Worm (Caenorhabditis elegans) whole organism, early embryonic: ENCODE results near the gene hcp-3.

Source experiments
- B0310.2 ChIP-seq: sonication (generic microtip); optimal IDR thresholded peaks from 2 replicates; lab custom pipeline; 2016; ENCODE audit warnings: mild to moderate bottlenecking, missing genetic modification characterization, missing compliant biosample characterization
- F13C5.2 ChIP-seq: sonication (generic microtip); optimal IDR thresholded peaks from 2 replicates; lab custom pipeline; 2017; ENCODE audit warnings: mild to moderate bottlenecking, missing genetic modification characterization, inconsistent platforms, missing compliant biosample characterization
- aly-1 ChIP-seq: sonication (generic microtip); optimal IDR thresholded peaks from 2 replicates; lab custom pipeline; 2016; ENCODE audit warnings: missing genetic modification characterization, missing compliant biosample characterization
- ama-1 ChIP-seq: fragments of 150-350 bp; optimal IDR thresholded peaks from 2 replicates; lab custom pipeline; 2014
- ceh-13 ChIP-seq: fragments of 200-800 bp; sonication (Bioruptor generic); optimal IDR thresholded peaks from 2 replicates; lab custom pipeline; 2018; ENCODE audit warnings: mild to moderate bottlenecking, missing genetic modification characterization, missing compliant biosample characterization
- ceh-36 ChIP-seq: sonication (generic microtip); optimal IDR thresholded peaks from 2 replicates; lab custom pipeline; 2016; ENCODE audit warnings: missing genetic modification characterization, inconsistent platforms, missing compliant biosample characterization
- ets-7 ChIP-seq: sonication (generic microtip); optimal IDR thresholded peaks from 2 replicates; lab custom pipeline; 2016; ENCODE audit warnings: missing genotype, missing genetic modification characterization, missing compliant biosample characterization
- flt-1 ChIP-seq: fragments of 200-800 bp; sonication (Bioruptor generic); IDR thresholded peaks from 2 replicates; pipeline ENCODE4 v1.3.6; 2022; ENCODE audit warnings: missing genetic modification characterization, missing compliant biosample characterization
- hmbx-1 ChIP-seq: sonication (generic microtip); optimal IDR thresholded peaks from 2 replicates; lab custom pipeline; 2016; ENCODE audit warnings: mild to moderate bottlenecking, missing genetic modification characterization, missing compliant biosample characterization
- hmg-4 ChIP-seq: fragments of 200-800 bp; sonication (Bioruptor generic); optimal IDR thresholded peaks from 2 replicates; lab custom pipeline; 2018; ENCODE audit warnings: mild to moderate bottlenecking, missing genetic modification characterization, missing compliant biosample characterization
- hnd-1 ChIP-seq: sonication (generic microtip); optimal IDR thresholded peaks from 2 replicates; lab custom pipeline; 2016; ENCODE audit warnings: missing genetic modification characterization, missing compliant biosample characterization
- pes-1 ChIP-seq: fragments of 200-800 bp; sonication (Bioruptor generic); IDR thresholded peaks from 2 replicates; pipeline ENCODE4 v1.3.6; 2022; ENCODE audit warnings: missing genetic modification reagents, missing genetic modification characterization, missing compliant biosample characterization
- scrt-1 ChIP-seq: fragments of 200-800 bp; sonication (Bioruptor generic); IDR thresholded peaks from 2 replicates; pipeline ENCODE4 v1.3.6; 2022; ENCODE audit warnings: missing genetic modification characterization, missing compliant biosample characterization
- sea-1 ChIP-seq: fragments of 200-800 bp; sonication (Bioruptor generic); conservative IDR thresholded peaks from 2 replicates; pipeline ENCODE4 v1.3.6; 2022; ENCODE audit warnings: missing genetic modification characterization, missing compliant biosample characterization
- tbx-11 ChIP-seq: fragments of 200-800 bp; sonication (Bioruptor generic); IDR thresholded peaks from 2 replicates; pipeline ENCODE4 v1.3.6; 2022; ENCODE audit warnings: missing genetic modification characterization, missing compliant biosample characterization
- tbx-37 ChIP-seq: fragments of 200-800 bp; sonication (Bioruptor generic); conservative IDR thresholded peaks from 2 replicates; pipeline ENCODE4 v1.3.6; 2022; ENCODE audit warnings: missing genetic modification reagents, missing genetic modification characterization, missing compliant biosample characterization
- tra-4 ChIP-seq: sonication (generic microtip); optimal IDR thresholded peaks from 2 replicates; lab custom pipeline; 2017; ENCODE audit warnings: missing genetic modification characterization, missing compliant biosample characterization

hcp-3 gene

ce11 chrIII:9612097-9612496, 4.2 kb downstream of the hcp-3 start, which contains the start of gene bbs-4:
bbs-4 (minus strand) TSS chrIII:9612197.
- TF ChIP-seq ceh-36 (tag; lab: Kevin White, UChicago), result no peak
- TF ChIP-seq hmg-4 (GFP tag; lab: Kevin White, UChicago), result no peak
- no peak for TF ChIP-seq hmbx-1 (tag; lab: Kevin White, UChicago)
- no peak for TF ChIP-seq tbx-11 (GFP tag; lab: Robert Waterston, UW)
- TF ChIP-seq B0310.2, result no peak
- no peak for TF ChIP-seq F13C5.2 (tag; lab: Kevin White, UChicago)
- no peak for TF ChIP-seq pes-1 (GFP tag; lab: Robert Waterston, UW)
- no peak for TF ChIP-seq flt-1

ce11 chrIII:9608650-9609049, 7.6 kb downstream of the hcp-3 start, which contains the start of gene clec-161:
clec-161 (minus strand) TSS chrIII:9608750.
- TF ChIP-seq ceh-13 (GFP tag; lab: Kevin White, UChicago) (no peak), scrt-1 (GFP tag; lab: Robert Waterston, UW) (no peak), ceh-36 (tag; lab: Kevin White, UChicago) (no peak), tbx-37 (GFP tag; lab: Robert Waterston, UW) (no peak), ets-7 (tag; lab: Kevin White, UChicago) (no peak), hnd-1 (tag; lab: Kevin White, UChicago) (no peak), B0310.2 (no peak), hmg-4 (GFP tag; lab: Kevin White, UChicago) (no peak), hmbx-1 (tag; lab: Kevin White, UChicago) (no peak), F13C5.2 (tag; lab: Kevin White, UChicago) (no peak), pes-1 (GFP tag; lab: Robert Waterston, UW) (no peak), tra-4 (tag; lab: Kevin White, UChicago) (no peak), flt-1 (no peak), aly-1 (tag; lab: Kevin White, UChicago) (no peak)

ce11 chrIII:9600645-9601044, 15.6 kb downstream of the hcp-3 start, which contains the start of gene F58A4.2:
F58A4.2 (minus strand) TSS chrIII:9600745.
- TF ChIP-seq hmbx-1 (tag; lab: Kevin White, UChicago) (no peak), B0310.2 (no peak)

ce11 chrIII:9598168-9598567, 18.1 kb downstream of the hcp-3 start, which contains the start of gene F58A4.1:
F58A4.1 (plus strand) TSS chrIII:9598468.
- TF ChIP-seq hmbx-1 (tag; lab: Kevin White, UChicago) (no peak), ets-7 (tag; lab: Kevin White, UChicago) (no peak)

- TF ChIP-seq ceh-36 (tag; lab: Kevin White, UChicago) (no peak), tbx-37 (GFP tag; lab: Robert Waterston, UW) (no peak), pes-1 (GFP tag; lab: Robert Waterston, UW) (no peak), ama-1 (no peak), ets-7 (tag; lab: Kevin White, UChicago) (no peak), aly-1 (tag; lab: Kevin White, UChicago) (no peak), F13C5.2 (tag; lab: Kevin White, UChicago) (no peak), B0310.2 (no peak), hmg-4 (GFP tag; lab: Kevin White, UChicago) (no peak), tbx-11 (GFP tag; lab: Robert Waterston, UW) (no peak), hmbx-1 (tag; lab: Kevin White, UChicago) (no peak), ceh-13 (GFP tag; lab: Kevin White, UChicago) (no peak), hnd-1 (tag; lab: Kevin White, UChicago) (no peak), sea-1 (GFP tag; lab: Robert Waterston, UW) (no peak), scrt-1 (GFP tag; lab: Robert Waterston, UW) (no peak), flt-1 (no peak), tra-4 (tag; lab: Kevin White, UChicago) (no peak)
Measured at ce11 chrIII:9597044-9597443, 19.2 kb downstream of the hcp-3 start, which contains the start of gene C48B4.12. C48B4.12 (plus strand) TSS chrIII:9597344.

- no peak for TF ChIP-seq hmg-4 (GFP tag; lab: Kevin White, UChicago)
- no peak for TF ChIP-seq F13C5.2 (tag; lab: Kevin White, UChicago)
- no peak for TF ChIP-seq aly-1 (tag; lab: Kevin White, UChicago)
- TF ChIP-seq ets-7 (tag; lab: Kevin White, UChicago), result no peak
- TF ChIP-seq ama-1, result no peak
Measured at ce11 chrIII:9595563-9595962, 20.7 kb downstream of the hcp-3 start, which contains the start of gene rom-2. rom-2 (minus strand) TSS chrIII:9595663.

ce11 chrIII:9592118-9592517, 24.2 kb downstream of the hcp-3 start, which contains the start of gene acox-1.5:
acox-1.5 (minus strand) TSS chrIII:9592192.
- TF ChIP-seq scrt-1 (GFP tag; lab: Robert Waterston, UW) (no peak), hmbx-1 (tag; lab: Kevin White, UChicago) (no peak), tbx-11 (GFP tag; lab: Robert Waterston, UW) (no peak), hnd-1 (tag; lab: Kevin White, UChicago) (no peak), ama-1 (no peak), B0310.2 (no peak), pes-1 (GFP tag; lab: Robert Waterston, UW) (no peak), tra-4 (tag; lab: Kevin White, UChicago) (no peak), hmg-4 (GFP tag; lab: Kevin White, UChicago) (no peak), F13C5.2 (tag; lab: Kevin White, UChicago) (no peak), aly-1 (tag; lab: Kevin White, UChicago) (no peak), ceh-36 (tag; lab: Kevin White, UChicago) (no peak), sea-1 (GFP tag; lab: Robert Waterston, UW) (no peak), ceh-13 (GFP tag; lab: Kevin White, UChicago) (no peak)

- TF ChIP-seq hmg-4 (GFP tag; lab: Kevin White, UChicago) (no peak), hnd-1 (tag; lab: Kevin White, UChicago) (no peak), flt-1 (no peak), ama-1 (no peak), tbx-11 (GFP tag; lab: Robert Waterston, UW) (no peak), ets-7 (tag; lab: Kevin White, UChicago) (no peak), scrt-1 (GFP tag; lab: Robert Waterston, UW) (no peak), tbx-37 (GFP tag; lab: Robert Waterston, UW) (no peak), aly-1 (tag; lab: Kevin White, UChicago) (no peak), hmbx-1 (tag; lab: Kevin White, UChicago) (no peak), F13C5.2 (tag; lab: Kevin White, UChicago) (no peak), sea-1 (GFP tag; lab: Robert Waterston, UW) (no peak), ceh-13 (GFP tag; lab: Kevin White, UChicago) (no peak), tra-4 (tag; lab: Kevin White, UChicago) (no peak), ceh-36 (tag; lab: Kevin White, UChicago) (no peak), B0310.2 (no peak), pes-1 (GFP tag; lab: Robert Waterston, UW) (no peak)
Measured at ce11 chrIII:9590212-9590611, 26.1 kb downstream of the hcp-3 start.
